Worm (Caenorhabditis elegans): Measurements from ENCODE around the gene dph-5.

dph-5 gene

DNA sequence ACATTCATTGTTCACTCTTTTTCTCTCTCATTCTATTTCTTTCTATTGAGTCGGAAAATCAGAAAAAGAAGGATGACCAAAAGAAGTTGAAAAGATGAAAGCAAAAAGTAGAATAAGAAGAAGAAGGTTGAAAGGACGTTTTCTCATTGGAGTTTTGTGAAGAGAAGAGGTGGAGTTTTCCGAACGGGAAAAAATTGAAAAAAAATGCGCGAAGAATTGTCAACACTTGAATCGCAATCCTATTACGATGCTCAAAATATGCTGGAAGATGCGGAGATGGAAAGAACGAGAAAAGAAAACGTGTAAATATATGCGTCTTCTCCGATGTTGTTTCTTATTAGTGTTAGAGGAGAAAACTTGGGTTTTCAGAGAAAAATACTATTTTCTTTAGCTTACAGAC is 16.6 kb upstream of the dph-5 start:
- TF ChIP-seq cey-2 (tag; optimal IDR thresholded peaks at IDR 0.05; ENCODE audit: borderline replicate concordance, insufficient read depth) (no peak), fkh-10 (GFP tag; optimal IDR thresholded peaks at IDR 0.05) (peak; percentile 90), ceh-32 (tag; optimal IDR thresholded peaks at IDR 0.05; ENCODE audit: poor library complexity) (no peak), ces-1 (GFP tag; optimal IDR thresholded peaks at IDR 0.05) (peak; percentile 17), aha-1 (tag) (no peak), lsy-2 (tag; optimal IDR thresholded peaks at IDR 0.05) (no peak), pqm-1 (tag; optimal IDR thresholded peaks at IDR 0.05) (no peak), ZK546.5 (tag; optimal IDR thresholded peaks at IDR 0.05) (no peak), ama-1 (optimal IDR thresholded peaks at IDR 0.05) (no peak)

DNA sequence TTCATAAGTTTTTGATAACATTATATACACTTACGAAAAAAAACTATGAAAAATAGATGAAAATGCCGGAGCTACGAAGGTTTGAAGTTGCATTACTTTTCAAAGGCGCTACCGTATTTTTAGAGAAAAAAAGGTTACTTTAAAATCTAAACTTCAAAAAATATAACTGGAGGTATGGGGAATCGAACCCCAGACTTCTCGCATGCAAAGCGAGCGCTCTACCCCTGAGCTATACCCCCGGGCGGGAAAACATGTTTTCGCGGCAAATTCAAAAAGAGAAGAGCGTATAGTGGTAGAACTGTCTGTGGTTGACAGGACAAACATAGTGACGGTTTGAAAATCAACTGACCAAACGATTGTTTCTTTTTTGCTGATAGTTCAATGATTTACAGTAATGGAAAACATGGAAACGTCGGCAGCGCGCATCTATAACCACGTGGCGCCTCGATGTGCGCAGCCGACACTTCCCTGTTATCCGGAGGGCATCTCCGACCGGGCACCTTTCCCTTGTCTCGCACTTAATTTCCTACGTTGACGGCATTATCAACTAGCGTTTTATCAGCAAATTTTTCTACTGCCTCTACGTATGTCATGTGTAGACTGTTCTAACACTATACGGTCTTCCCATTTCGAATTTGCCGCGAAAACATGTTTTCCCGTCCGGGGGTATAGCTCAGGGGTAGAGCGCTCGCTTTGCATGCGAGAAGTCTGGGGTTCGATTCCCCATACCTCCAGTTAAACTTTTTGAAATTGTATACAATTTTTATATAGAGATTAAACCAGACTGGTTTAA is 15.9 kb upstream of the dph-5 start:
- TF ChIP-seq tra-1 (GFP tag; IDR thresholded peaks at IDR 0.05) (peak; percentile 48; the same call in 1 of the 2 replicates), fkh-10 (GFP tag; optimal IDR thresholded peaks at IDR 0.05) (no peak), hlh-11 (tag; optimal IDR thresholded peaks at IDR 0.05) (peak; percentile 67), dmd-9 (GFP tag; IDR thresholded peaks at IDR 0.05) (no peak), ceh-32 (tag; optimal IDR thresholded peaks at IDR 0.05; ENCODE audit: poor library complexity) (no peak), nhr-42 (GFP tag; IDR thresholded peaks at IDR 0.05) (0 out of 2 replicates have a peak, but pooled peaks have one; percentile 34), daf-12 (tag; optimal IDR thresholded peaks at IDR 0.05) (no peak), saeg-2 (GFP tag; IDR thresholded peaks at IDR 0.05) (peak; percentile 39; the same call in 1 of the 2 replicates), mdt-29 (GFP tag; IDR thresholded peaks at IDR 0.05) (peak; percentile 8; the same call in 1 of the 2 replicates), mxl-2 (GFP tag; conservative IDR thresholded peaks at IDR 0.05) (0 out of 2 replicates have a peak, but pooled peaks have one; percentile 35), R02D3.7 (tag; optimal IDR thresholded peaks at IDR 0.05) (no peak), rbr-2 (tag; optimal IDR thresholded peaks at IDR 0.05) (peak; percentile 7), nhr-28 (tag; optimal IDR thresholded peaks at IDR 0.05) (peak; percentile 10), D1046.2 (GFP tag; IDR thresholded peaks at IDR 0.05) (0 out of 2 replicates have a peak, but pooled peaks have one; percentile 17), mxl-3 (GFP tag; optimal IDR thresholded peaks at IDR 0.05) (peak; percentile 77), lsy-2 (tag; optimal IDR thresholded peaks at IDR 0.05) (no peak), nhr-237 (tag; optimal IDR thresholded peaks at IDR 0.05) (no peak), ceh-20 (GFP tag; IDR thresholded peaks at IDR 0.05) (no peak), dmd-8 (GFP tag; IDR thresholded peaks at IDR 0.05) (0 out of 2 replicates have a peak, but pooled peaks have one; percentile 63), madf-9 (GFP tag; conservative IDR thresholded peaks at IDR 0.05) (peak; percentile 62; the same call in 1 of the 2 replicates), zfp-3 (GFP tag; conservative IDR thresholded peaks at IDR 0.05) (no peak), skn-1 (tag; optimal IDR thresholded peaks at IDR 0.05) (no peak), F37D6.2 (tag; optimal IDR thresholded peaks at IDR 0.05) (no peak), duxl-1 (tag; optimal IDR thresholded peaks at IDR 0.05; ENCODE audit: poor library complexity) (no peak), lin-15B (tag; optimal IDR thresholded peaks at IDR 0.05) (no peak), unc-62 (GFP tag; optimal IDR thresholded peaks at IDR 0.05 in 1 of 2) (peak in 1 of 2 experiments; percentile 90), unc-62 (tag; optimal IDR thresholded peaks at IDR 0.05) (no peak), mdl-1 (tag; optimal IDR thresholded peaks at IDR 0.05) (peak in 1 of 2 experiments; percentile 25), Y105C5A.15 (GFP tag; IDR thresholded peaks at IDR 0.05) (peak; percentile 84; the same call in 1 of the 2 replicates), dpl-1 (GFP tag; optimal IDR thresholded peaks at IDR 0.05) (peak; percentile 25), snpc-4 (tag; optimal IDR thresholded peaks at IDR 0.05) (no peak), daf-19 (GFP tag; conservative IDR thresholded peaks at IDR 0.05) (peak; percentile 35; the same call in 1 of the 2 replicates), arid-1 (GFP tag; conservative IDR thresholded peaks at IDR 0.05) (peak; percentile 80), daf-16 (GFP tag; optimal IDR thresholded peaks at IDR 0.05) (no peak), daf-16 (tag; optimal IDR thresholded peaks at IDR 0.05) (peak; percentile 41), lin-38 (GFP tag; IDR thresholded peaks at IDR 0.05) (peak; percentile 64), dve-1 (tag; optimal IDR thresholded peaks at IDR 0.05; ENCODE audit: insufficient read depth) (no peak), lin-39 (tag; optimal IDR thresholded peaks at IDR 0.05) (no peak), T26A8.4 (GFP tag; IDR thresholded peaks at IDR 0.05) (peak; percentile 45; the same call in 1 of the 2 replicates), ces-1 (GFP tag; optimal IDR thresholded peaks at IDR 0.05) (no peak), madf-5 (GFP tag; IDR thresholded peaks at IDR 0.05) (no peak), hlh-30 (tag; optimal IDR thresholded peaks at IDR 0.05; ENCODE audit: insufficient read depth) (peak; percentile 28)

Data from whole organism, L4 larva.